Worm (Caenorhabditis elegans) whole organism, late embryonic: ENCODE data around the gene srh-199.

Source experiments
- elt-2 ChIP-seq: sonication (generic microtip); optimal IDR thresholded peaks from 2 replicates; lab custom pipeline; 2016; ENCODE audit warnings: missing genetic modification reagents, missing genetic modification characterization, missing compliant biosample characterization
- fkh-10 ChIP-seq: fragments of 150-350 bp; optimal IDR thresholded peaks from 2 replicates; lab custom pipeline; 2014; ENCODE audit warnings: missing biosample characterization, missing genetic modification reagents, missing genetic modification characterization
- hlh-6 ChIP-seq: sonication (generic microtip); optimal IDR thresholded peaks from 2 replicates; lab custom pipeline; 2016; ENCODE audit warnings: missing genotype, missing genetic modification characterization, missing compliant biosample characterization
- nfya-1 ChIP-seq: sonication (generic microtip); optimal IDR thresholded peaks from 2 replicates; lab custom pipeline; 2017; ENCODE audit warnings: missing genetic modification characterization, mild to moderate bottlenecking, missing compliant biosample characterization, antibody characterized with exemption, moderate library complexity
- tbx-2 ChIP-seq: sonication (generic microtip); optimal IDR thresholded peaks from 2 replicates; lab custom pipeline; 2016; ENCODE audit warnings: missing genetic modification characterization, missing compliant biosample characterization

DNA sequence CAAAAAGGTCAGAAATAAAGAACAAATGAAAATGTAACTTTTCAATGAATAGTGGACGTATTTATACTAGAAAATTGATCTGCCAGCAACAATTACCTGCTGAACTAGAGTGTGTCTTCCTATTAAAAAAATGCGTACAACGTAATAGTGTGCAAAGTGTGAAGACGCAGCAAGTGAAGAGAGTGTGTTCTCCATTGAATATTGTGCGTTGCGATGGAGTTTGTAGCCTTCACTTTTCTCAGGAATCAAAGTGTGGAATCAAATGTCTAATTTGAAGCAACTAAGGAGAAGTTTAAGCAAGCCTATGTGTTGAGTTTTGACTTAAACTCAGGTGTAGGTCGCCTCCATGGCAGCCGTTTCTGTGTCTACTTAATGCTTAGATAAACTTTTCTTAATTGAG is 19.4 kb downstream of the srh-199 start, which contains the start of gene gst-21:
- TF ChIP-seq fkh-10 (GFP tag; lab: Kevin White, UChicago) (no peak), tbx-2 (no peak), hlh-6 (tag; lab: Kevin White, UChicago) (no peak), nfya-1 (no peak), elt-2 (tag; lab: Kevin White, UChicago) (no peak)
